Fruit fly (Drosophila melanogaster) whole organism, pupa: ENCODE results near the gene Proc.

Source experiments
- CG4496 ChIP-seq: fragments of 200-800 bp; sonication (Bioruptor generic); IDR thresholded peaks from 3 replicates; pipeline ENCODE4 v1.3.6; 2022; ENCODE audit warnings: missing biosample characterization, missing genetic modification characterization
- CG9948 ChIP-seq: fragments of 200-800 bp; sonication (Bioruptor generic); optimal IDR thresholded peaks from 2 replicates; lab custom pipeline; 2018; ENCODE audit warnings: missing biosample characterization, mild to moderate bottlenecking, missing genetic modification characterization, moderate library complexity
- EcR ChIP-seq: fragments of 200-800 bp; sonication (Bioruptor generic); optimal IDR thresholded peaks from 3 replicates; lab custom pipeline; 2019; ENCODE audit warnings: missing biosample characterization, missing genetic modification characterization, mild to moderate bottlenecking, moderate library complexity, missing genetic modification reagents
- fd96Ca ChIP-seq: fragments of 200-800 bp; sonication (Bioruptor generic); IDR thresholded peaks from 3 replicates; pipeline ENCODE4 v1.3.6; 2022; ENCODE audit warnings: missing biosample characterization, missing genetic modification characterization

DNA sequence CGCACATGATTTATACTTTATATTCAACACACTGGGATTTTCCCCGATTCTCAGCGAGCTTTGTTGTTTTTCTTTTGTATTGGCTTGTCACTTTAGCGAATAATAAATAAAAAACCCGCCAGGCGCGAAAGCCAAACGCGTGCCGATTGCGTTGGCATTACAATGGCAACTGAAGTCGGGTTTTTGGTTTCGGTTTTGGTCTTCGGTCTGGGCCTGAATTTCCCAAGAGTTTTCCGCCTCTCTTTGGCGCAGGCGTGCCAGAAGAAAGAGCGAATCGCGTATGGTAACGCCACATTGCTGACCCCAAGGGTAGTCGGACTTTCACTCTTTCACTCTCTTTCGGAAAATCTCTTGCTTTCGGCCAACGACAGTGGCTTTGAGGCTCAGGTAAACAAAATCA lies 16.1 kb downstream of the Proc start, which contains the start of gene CG14535:
- TF ChIP-seq EcR: no peak
- no peak for TF ChIP-seq fd96Ca
- no peak for TF ChIP-seq CG9948 (tag; lab: Kevin White, UChicago)
- 0 out of 3 replicates have a peak, but pooled peaks have one; percentile 19 for TF ChIP-seq CG4496
